Worm (Caenorhabditis elegans) whole organism, mixed stage, embryonic: Measurements from ENCODE around the gene F15B10.3.

Experiments
- M03D4.4 ChIP-seq: sonication (generic microtip); optimal IDR thresholded peaks from 2 replicates; lab custom pipeline; 2017; ENCODE audit warnings: mild to moderate bottlenecking, missing genetic modification characterization, missing compliant biosample characterization
- bed-3 ChIP-seq: fragments of 200-800 bp; sonication (Bioruptor generic); optimal IDR thresholded peaks from 3 replicates; lab custom pipeline; 2018; ENCODE audit warnings: mild to moderate bottlenecking, missing genetic modification characterization, moderate library complexity, missing compliant biosample characterization
- blmp-1 ChIP-seq: fragments of 150-350 bp; optimal IDR thresholded peaks from 2 replicates; lab custom pipeline; 2014; ENCODE audit warnings: missing biosample characterization, missing genetic modification characterization
- ceh-39 ChIP-seq: fragments of 150-350 bp; optimal IDR thresholded peaks from 2 replicates; lab custom pipeline; 2014; ENCODE audit warnings: missing biosample characterization, missing genetic modification characterization
- ceh-43 ChIP-seq: fragments of 200-800 bp; sonication (Bioruptor generic); optimal IDR thresholded peaks from 2 replicates; lab custom pipeline; 2018; ENCODE audit warnings: mild to moderate bottlenecking, missing genetic modification characterization, moderate library complexity, missing compliant biosample characterization
- ceh-83 ChIP-seq: fragments of 200-800 bp; sonication (Bioruptor generic); optimal IDR thresholded peaks from 2 replicates; lab custom pipeline; 2018; ENCODE audit warnings: mild to moderate bottlenecking, missing genetic modification characterization, missing compliant biosample characterization
- ces-1 ChIP-seq: fragments of 150-350 bp; optimal IDR thresholded peaks from 2 replicates; lab custom pipeline; 2014; ENCODE audit warnings: missing biosample characterization, missing genetic modification reagents, missing genetic modification characterization
- cnd-1 ChIP-seq: fragments of 200-800 bp; sonication (Bioruptor generic); optimal IDR thresholded peaks from 2 replicates; lab custom pipeline; 2018; ENCODE audit warnings: mild to moderate bottlenecking, missing genetic modification characterization, missing compliant biosample characterization
- drap-1 ChIP-seq: fragments of 200-800 bp; sonication (Bioruptor generic); optimal IDR thresholded peaks from 3 replicates; lab custom pipeline; 2018; ENCODE audit warnings: mild to moderate bottlenecking, missing genetic modification characterization, missing compliant biosample characterization
- elt-1 ChIP-seq: sonication (generic microtip); optimal IDR thresholded peaks from 2 replicates; lab custom pipeline; 2017; ENCODE audit warnings: missing genetic modification characterization, mild to moderate bottlenecking, missing compliant biosample characterization, antibody characterized with exemption, moderate library complexity, borderline replicate concordance; ENCODE audit not compliant: insufficient read depth
- elt-3 ChIP-seq: fragments of 150-350 bp; optimal IDR thresholded peaks from 2 replicates; lab custom pipeline; 2014; ENCODE audit warnings: missing biosample characterization, missing genetic modification characterization
- flh-1 ChIP-seq: fragments of 200-800 bp; sonication (Bioruptor generic); optimal IDR thresholded peaks from 2 replicates; lab custom pipeline; 2018; ENCODE audit warnings: mild to moderate bottlenecking, missing genetic modification characterization, moderate library complexity, missing compliant biosample characterization
- ham-2 ChIP-seq: fragments of 200-800 bp; sonication (Bioruptor generic); optimal IDR thresholded peaks from 2 replicates; lab custom pipeline; 2018; ENCODE audit warnings: mild to moderate bottlenecking, missing genetic modification characterization, missing compliant biosample characterization
- hlh-1 ChIP-seq: fragments of 150-350 bp; optimal IDR thresholded peaks from 2 replicates; lab custom pipeline; 2014; ENCODE audit warnings: missing biosample characterization, missing genetic modification reagents, missing genetic modification characterization
- lin-13 ChIP-seq: fragments of 150-350 bp; optimal IDR thresholded peaks from 2 replicates; lab custom pipeline; 2014; ENCODE audit warnings: missing biosample characterization, missing genetic modification characterization
- lin-32 ChIP-seq: fragments of 200-800 bp; sonication (Bioruptor generic); optimal IDR thresholded peaks from 2 replicates; lab custom pipeline; 2018; ENCODE audit warnings: mild to moderate bottlenecking, missing genetic modification characterization, missing compliant biosample characterization
- lsy-2 ChIP-seq: fragments of 150-350 bp; optimal IDR thresholded peaks from 2 replicates; lab custom pipeline; 2014; ENCODE audit warnings: missing biosample characterization, missing genetic modification characterization
- mab-5 ChIP-seq: fragments of 150-350 bp; optimal IDR thresholded peaks from 2 replicates; lab custom pipeline; 2014; ENCODE audit warnings: missing biosample characterization, missing genetic modification characterization
- mep-1 ChIP-seq: fragments of 150-350 bp; optimal IDR thresholded peaks from 2 replicates; lab custom pipeline; 2017; ENCODE audit warnings: missing biosample characterization, missing genetic modification reagents, missing genetic modification characterization, inconsistent platforms
- mls-2 ChIP-seq: sonication (generic microtip); optimal IDR thresholded peaks from 2 replicates; lab custom pipeline; 2016; ENCODE audit warnings: mild to moderate bottlenecking, missing genetic modification characterization, moderate library complexity, missing compliant biosample characterization
- nhr-12 ChIP-seq: fragments of 150-350 bp; optimal IDR thresholded peaks from 2 replicates; lab custom pipeline; 2014; ENCODE audit warnings: missing biosample characterization, missing genetic modification characterization
- nhr-2 ChIP-seq: fragments of 150-350 bp; optimal IDR thresholded peaks from 2 replicates; lab custom pipeline; 2014; ENCODE audit warnings: missing biosample characterization, missing genetic modification characterization
- nhr-237 ChIP-seq: fragments of 150-350 bp; optimal IDR thresholded peaks from 2 replicates; lab custom pipeline; 2014; ENCODE audit warnings: missing biosample characterization, missing genetic modification characterization
- nhr-28 ChIP-seq: fragments of 150-350 bp; optimal IDR thresholded peaks from 2 replicates; lab custom pipeline; 2014; ENCODE audit warnings: missing biosample characterization, missing genetic modification characterization
- nhr-76 ChIP-seq: sonication (generic microtip); optimal IDR thresholded peaks from 2 replicates; lab custom pipeline; 2017; ENCODE audit warnings: missing biosample characterization, missing genetic modification characterization
- pha-4 ChIP-seq: fragments of 150-350 bp; optimal IDR thresholded peaks from 2 replicates; lab custom pipeline; 2018; ENCODE audit warnings: missing biosample characterization, missing genetic modification reagents, missing genetic modification characterization
- sem-2 ChIP-seq: fragments of 200-800 bp; sonication (Bioruptor generic); optimal IDR thresholded peaks from 2 replicates; lab custom pipeline; 2018; ENCODE audit warnings: mild to moderate bottlenecking, missing genetic modification characterization, missing compliant biosample characterization
- snpc-4 ChIP-seq: fragments of 150-350 bp; optimal IDR thresholded peaks from 2 replicates; lab custom pipeline; 2014; ENCODE audit warnings: missing biosample characterization, missing genetic modification characterization
- sptf-1 ChIP-seq: sonication (generic microtip); optimal IDR thresholded peaks from 2 replicates; lab custom pipeline; 2017; ENCODE audit warnings: mild to moderate bottlenecking, missing genetic modification characterization, moderate library complexity, missing compliant biosample characterization
- tbx-8 ChIP-seq: fragments of 200-800 bp; sonication (Bioruptor generic); optimal IDR thresholded peaks from 2 replicates; lab custom pipeline; 2018; ENCODE audit warnings: mild to moderate bottlenecking, missing genetic modification characterization, moderate library complexity, missing compliant biosample characterization
- unc-120 ChIP-seq: sonication (generic microtip); optimal IDR thresholded peaks from 2 replicates; lab custom pipeline; 2017; ENCODE audit warnings: missing genetic modification characterization, missing compliant biosample characterization; ENCODE audit not compliant: poor library complexity, severe bottlenecking
- unc-39 ChIP-seq: fragments of 150-350 bp; optimal IDR thresholded peaks from 2 replicates; lab custom pipeline; 2014; ENCODE audit warnings: missing biosample characterization, missing genetic modification characterization
- unc-62 ChIP-seq: fragments of 150-350 bp; optimal IDR thresholded peaks from 2 replicates; lab custom pipeline; 2014; ENCODE audit warnings: missing biosample characterization, missing genetic modification reagents, missing genetic modification characterization
- zip-8 ChIP-seq: fragments of 150-350 bp; optimal IDR thresholded peaks from 2 replicates; lab custom pipeline; 2014; ENCODE audit warnings: missing biosample characterization, missing genetic modification characterization
- ztf-11 ChIP-seq: fragments of 150-350 bp; optimal IDR thresholded peaks from 2 replicates; lab custom pipeline; 2014; ENCODE audit warnings: missing biosample characterization, missing genetic modification characterization

The F15B10.3 gene

DNA sequence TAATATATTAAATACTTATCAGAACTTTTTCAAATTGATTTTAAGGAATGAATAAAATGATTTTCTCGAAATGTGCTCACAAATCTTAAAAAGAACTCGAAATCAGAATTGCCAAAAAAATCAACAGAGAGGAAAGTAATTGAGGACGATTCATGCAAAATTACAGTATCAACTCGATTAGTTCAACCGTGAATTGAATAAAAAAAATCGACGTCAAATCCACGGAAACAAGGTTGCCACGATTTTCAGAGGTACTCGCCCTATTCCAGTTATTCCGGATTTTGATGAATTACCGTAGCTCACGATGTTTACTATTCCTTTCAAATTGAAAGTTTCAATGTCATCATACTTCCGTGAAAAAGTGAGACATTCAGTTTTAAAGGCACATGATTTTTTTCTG is at the start of gene F15B10.3:
TSS of gene F15B10.3 (plus strand) at position 301 of the 400 bp plus-strand sequence.
- no peak for TF ChIP-seq ceh-43
- TF ChIP-seq elt-1 (tag; lab: Kevin White, UChicago) = no peak
- no peak for TF ChIP-seq lsy-2 (tag; lab: Kevin White, UChicago)
- no peak for TF ChIP-seq ztf-11 (tag; lab: Kevin White, UChicago)
- no peak for TF ChIP-seq unc-39 (tag; lab: Kevin White, UChicago)
- TF ChIP-seq lin-13 (tag; lab: Kevin White, UChicago) = no peak
- no peak for TF ChIP-seq ceh-83 (GFP tag; lab: Kevin White, UChicago)
- no peak for TF ChIP-seq ces-1 (GFP tag; lab: Kevin White, UChicago)

- no peak for TF ChIP-seq flh-1
- no peak for TF ChIP-seq tbx-8
- no peak for TF ChIP-seq elt-3 (tag; lab: Kevin White, UChicago)
- TF ChIP-seq snpc-4 (tag; lab: Kevin White, UChicago) = no peak
- no peak for TF ChIP-seq sem-2 (GFP tag; lab: Kevin White, UChicago)
Observed at ce11 chrIV:6554865-6555264, 47.6 kb upstream of the F15B10.3 start.

DNA sequence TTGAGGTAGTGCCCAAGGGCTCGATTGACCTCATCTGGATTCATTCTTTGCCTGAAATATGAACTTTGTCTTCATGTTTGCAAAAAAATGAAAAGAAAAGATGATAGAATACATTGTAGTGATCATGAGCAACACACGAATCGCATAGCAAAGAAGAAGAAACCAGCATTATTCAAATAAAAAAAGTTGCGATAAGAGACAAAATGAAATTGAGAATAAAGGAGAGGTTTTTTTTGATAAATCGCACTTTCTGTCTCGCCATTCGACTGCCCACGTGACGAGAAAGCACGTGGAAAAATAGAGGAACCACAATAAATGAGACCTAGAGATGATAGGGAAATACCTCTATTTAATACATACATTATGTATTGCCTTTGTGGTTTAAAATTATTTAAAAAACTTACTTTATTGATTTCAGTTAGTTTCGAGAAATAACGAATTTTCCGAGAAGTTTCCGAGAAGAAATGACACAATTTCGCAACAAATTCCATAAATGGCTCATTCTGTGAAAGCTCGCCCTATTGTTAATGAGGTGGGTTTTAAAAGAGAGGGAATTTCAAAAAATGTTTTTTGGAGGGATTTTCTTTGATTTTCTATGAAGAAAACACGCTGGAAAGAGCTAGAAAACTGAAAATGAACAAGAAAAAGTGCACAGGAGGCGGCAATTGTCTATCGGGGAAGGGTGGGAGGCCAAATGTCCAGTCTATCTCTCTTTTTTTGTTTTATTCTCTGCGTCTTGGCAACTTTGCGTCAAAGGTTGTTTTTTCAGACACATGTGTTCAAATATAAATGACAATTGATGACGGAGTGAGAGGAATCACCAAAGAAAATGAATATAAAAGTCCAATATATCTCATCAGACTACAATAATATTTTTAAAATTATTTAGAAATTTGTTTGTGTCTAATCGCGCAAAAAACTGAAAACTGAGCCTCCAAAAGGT is 46.8 kb upstream of the F15B10.3 start, which contains the start of gene paqr-1:
TSS of gene paqr-1 (minus strand) at position 51 of the 943 bp plus-strand sequence.
- TF ChIP-seq ces-1 (GFP tag; lab: Kevin White, UChicago) (peak; percentile 56), elt-1 (tag; lab: Kevin White, UChicago) (no peak), hlh-1 (tag; lab: Kevin White, UChicago) (peak; percentile 41), M03D4.4 (tag; lab: Kevin White, UChicago) (no peak)

DNA sequence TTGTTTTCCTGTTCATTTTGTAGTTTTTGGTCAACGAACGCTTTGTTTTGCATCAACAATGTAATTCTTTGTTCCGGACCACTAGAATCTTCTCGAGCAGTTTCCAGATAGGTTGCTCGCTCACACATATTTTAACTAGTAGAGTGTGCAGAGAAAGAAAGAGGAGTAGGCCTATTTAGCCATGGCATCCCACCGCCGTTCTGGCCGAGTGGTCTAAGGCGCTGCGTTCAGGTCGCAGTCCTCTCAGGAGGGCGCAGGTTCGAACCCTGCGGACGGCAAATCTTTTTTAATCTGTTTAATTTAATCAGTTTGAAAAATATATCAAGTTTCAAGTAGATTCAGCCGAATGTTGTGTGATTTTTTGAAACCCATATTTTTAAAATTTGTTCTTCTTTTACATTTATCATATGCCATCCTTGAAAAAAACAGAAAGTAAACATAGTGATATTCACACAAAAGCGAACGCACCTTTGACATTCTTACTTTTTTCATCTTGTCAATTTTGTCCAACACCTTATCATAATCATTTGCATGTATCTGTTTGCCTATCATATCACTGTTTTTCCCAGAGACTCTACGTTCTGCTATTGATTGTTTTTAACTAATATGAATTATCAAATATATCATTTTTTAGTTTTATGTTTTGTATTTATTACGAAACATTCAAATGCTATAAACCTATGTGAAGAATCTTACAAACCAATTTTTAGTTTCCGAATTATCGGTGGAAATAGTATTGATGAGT is 45.7 kb upstream of the F15B10.3 start, which contains the start of gene try-3:
TSS of gene try-3 (plus strand) at position 532 of the 745 bp plus-strand sequence.
- no peak for TF ChIP-seq nhr-12
- TF ChIP-seq cnd-1 (tag; lab: Kevin White, UChicago) = peak; percentile 81
- peak; percentile 78 for TF ChIP-seq mls-2 (tag; lab: Kevin White, UChicago)
- peak; percentile 75 for TF ChIP-seq M03D4.4 (tag; lab: Kevin White, UChicago)
- TF ChIP-seq lin-32 (GFP tag; lab: Kevin White, UChicago) = peak; percentile 39
- TF ChIP-seq lin-13 (tag; lab: Kevin White, UChicago) = no peak
- peak; percentile 77 for TF ChIP-seq drap-1
- TF ChIP-seq flh-1 = peak; percentile 49
- peak; percentile 36 for TF ChIP-seq tbx-8
- TF ChIP-seq nhr-237 (tag; lab: Kevin White, UChicago) = no peak
- TF ChIP-seq unc-120 (tag; lab: Kevin White, UChicago) = peak; percentile 87
- TF ChIP-seq blmp-1 (tag; lab: Kevin White, UChicago) = no peak
- TF ChIP-seq unc-62 (GFP tag; lab: Kevin White, UChicago) = no peak
- TF ChIP-seq elt-1 (tag; lab: Kevin White, UChicago) = no peak
- TF ChIP-seq snpc-4 (tag; lab: Kevin White, UChicago) = no peak
- TF ChIP-seq ces-1 (GFP tag; lab: Kevin White, UChicago) = peak; percentile 27
- TF ChIP-seq zip-8 (tag; lab: Kevin White, UChicago) = no peak
- TF ChIP-seq nhr-2 (tag; lab: Kevin White, UChicago) = no peak
- peak; percentile 86 for TF ChIP-seq ceh-83 (GFP tag; lab: Kevin White, UChicago)
- TF ChIP-seq lsy-2 (tag; lab: Kevin White, UChicago) = peak; percentile 11
- TF ChIP-seq mep-1 = peak; percentile 1
- TF ChIP-seq nhr-28 (tag; lab: Kevin White, UChicago) = no peak
- no peak for TF ChIP-seq ceh-39 (tag; lab: Kevin White, UChicago)
- TF ChIP-seq elt-3 (tag; lab: Kevin White, UChicago) = no peak
- TF ChIP-seq ham-2 (GFP tag; lab: Kevin White, UChicago) = no peak
- no peak for TF ChIP-seq ceh-43
- no peak for TF ChIP-seq pha-4 (tag; lab: Kevin White, UChicago)
- TF ChIP-seq sptf-1 (tag; lab: Kevin White, UChicago) = peak; percentile 83
- TF ChIP-seq unc-39 (tag; lab: Kevin White, UChicago) = no peak
- TF ChIP-seq mab-5 (tag; lab: Kevin White, UChicago) = no peak
- peak; percentile 74 for TF ChIP-seq sem-2 (GFP tag; lab: Kevin White, UChicago)
- no peak for TF ChIP-seq hlh-1 (tag; lab: Kevin White, UChicago)
- TF ChIP-seq nhr-76 (tag; lab: Kevin White, UChicago) = no peak
- TF ChIP-seq ztf-11 (tag; lab: Kevin White, UChicago) = no peak
- TF ChIP-seq bed-3 (GFP tag; lab: Kevin White, UChicago) = peak; percentile 47
